Worm (Caenorhabditis elegans) whole organism, dauer: Measurements from ENCODE around the gene cec-1.

Experiments used
- unc-62 ChIP-seq: sonication (generic microtip); optimal IDR thresholded peaks from 2 replicates; lab custom pipeline; 2017; ENCODE audit warnings: missing biosample characterization, missing genetic modification reagents, missing genetic modification characterization

cec-1 gene

ce11 chrIII:8450494-8450893 lies 24.4 kb downstream of the cec-1 start:
- TF ChIP-seq unc-62: no peak

- no peak for TF ChIP-seq unc-62
Measured at ce11 chrIII:8451181-8451580, 25.0 kb downstream of the cec-1 start.

- no peak for TF ChIP-seq unc-62
Measured at ce11 chrIII:8457605-8458004, 31.5 kb downstream of the cec-1 start.

ce11 chrIII:8461410-8461809 lies 35.3 kb downstream of the cec-1 start:
- TF ChIP-seq unc-62: no peak

- no peak for TF ChIP-seq unc-62
Measured at ce11 chrIII:8466735-8467134, 40.6 kb downstream of the cec-1 start, which contains the start of gene mig-39. Gene mig-39, plus strand, starts transcription at chrIII:8467035.

- TF ChIP-seq unc-62: no peak
Measured at ce11 chrIII:8467520-8467919, 41.4 kb downstream of the cec-1 start.

ce11 chrIII:8473292-8473691 lies 47.2 kb downstream of the cec-1 start:
- TF ChIP-seq unc-62: no peak
